Fruit fly (Drosophila melanogaster): ENCODE data around the gene CG33346.

dm6 chr3R:28630092-28630491, 38.9 kb upstream of the CG33346 start:
- TF ChIP-seq pan (optimal IDR thresholded peaks at IDR 0.05) (no peak), Dll (optimal IDR thresholded peaks at IDR 0.05) (no peak), usp (GFP tag; optimal IDR thresholded peaks at IDR 0.05) (no peak), EcR (GFP tag; optimal IDR thresholded peaks at IDR 0.05) (no peak), CG8478 (optimal IDR thresholded peaks at IDR 0.05) (no peak), psq (optimal IDR thresholded peaks at IDR 0.05) (no peak)
